Fruit fly (Drosophila melanogaster): ENCODE data around the gene RpL8.

DNA sequence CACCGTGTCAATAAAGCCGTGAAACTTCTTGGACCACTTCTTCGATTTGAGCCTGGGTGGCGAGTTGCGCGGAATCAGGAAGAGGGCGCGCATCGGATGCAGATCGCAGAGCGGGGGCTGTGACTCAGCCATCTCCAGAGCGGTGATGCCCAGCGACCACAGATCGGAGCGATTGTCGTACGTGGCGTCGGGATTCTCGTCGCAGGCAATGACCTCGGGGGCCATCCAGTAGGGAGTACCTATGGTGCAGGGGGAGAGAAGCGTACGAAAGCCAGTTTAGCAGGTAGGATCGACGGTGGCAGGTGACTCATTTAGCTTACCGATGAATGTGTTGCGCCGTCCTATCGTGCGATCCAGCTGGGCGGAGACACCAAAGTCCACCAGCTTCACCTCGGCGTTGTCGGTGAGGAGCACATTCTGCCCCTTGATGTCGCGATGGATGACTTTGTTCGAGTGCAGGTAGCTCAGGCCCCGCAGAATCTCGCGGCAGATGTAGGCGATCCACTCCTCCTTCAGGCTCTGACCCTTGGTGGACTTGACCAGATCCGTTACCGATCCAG, 20.1 kb upstream of the RpL8 start:
- TF ChIP-seq h (optimal IDR thresholded peaks at IDR 0.05) (peak; percentile 10), Myc (optimal IDR thresholded peaks at IDR 0.05) (no peak), psq (optimal IDR thresholded peaks at IDR 0.05) (no peak), ttk (optimal IDR thresholded peaks at IDR 0.05) (no peak), Sin3A (optimal IDR thresholded peaks at IDR 0.05) (no peak), insv (optimal IDR thresholded peaks at IDR 0.05) (peak; percentile 62)
